Fruit fly (Drosophila melanogaster): ENCODE measurements around the gene Nup205.

DNA sequence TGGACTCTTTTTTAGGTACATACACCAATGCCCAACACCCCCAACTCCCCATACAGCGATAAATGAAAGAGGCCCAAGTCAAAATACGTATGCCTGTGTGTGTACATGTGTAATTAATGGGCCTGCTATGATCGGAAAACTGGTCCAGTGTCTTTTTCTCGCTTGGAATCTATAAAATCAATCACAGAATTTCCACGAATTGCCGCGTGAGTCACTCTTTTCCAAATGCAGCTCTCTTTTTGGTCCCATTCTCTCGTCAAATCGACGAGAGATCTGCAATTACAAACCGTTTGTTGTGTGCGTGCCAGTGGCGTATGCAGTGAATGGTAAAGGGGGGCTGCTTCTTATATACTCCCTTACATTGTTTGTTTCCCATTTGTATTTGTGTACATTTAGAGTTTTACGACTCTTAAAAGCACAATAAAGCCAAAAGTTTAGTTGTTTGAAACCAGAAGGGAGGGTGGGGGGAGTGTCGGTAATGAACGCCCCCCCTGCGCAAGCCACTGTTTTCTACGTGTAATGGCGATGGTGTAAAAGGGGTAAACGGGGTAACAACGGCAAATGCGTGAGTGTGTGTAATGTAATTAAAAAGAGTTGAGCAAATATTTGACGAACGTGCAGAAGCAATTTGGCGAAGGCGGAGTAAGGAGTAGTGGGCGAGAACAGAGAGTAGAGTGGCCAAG, 5.2 kb upstream of the Nup205 start:
- peak; percentile 72 for TF ChIP-seq CG34376 (GFP tag; optimal IDR thresholded peaks at IDR 0.05)
- TF ChIP-seq H15 (GFP tag; IDR thresholded peaks at IDR 0.05), result peak; percentile 92
- peak; percentile 89 for TF ChIP-seq Neu2 (GFP tag; optimal IDR thresholded peaks at IDR 0.05; ENCODE audit: borderline replicate concordance)
- peak; percentile 85 for TF ChIP-seq BtbVII (GFP tag; optimal IDR thresholded peaks at IDR 0.05)
- TF ChIP-seq Lpt (GFP tag; optimal IDR thresholded peaks at IDR 0.05), result no peak
- TF ChIP-seq CG14667 (GFP tag; IDR thresholded peaks at IDR 0.05), result peak; percentile 94
- peak; percentile 84 for TF ChIP-seq run (tag; optimal IDR thresholded peaks at IDR 0.05)
- TF ChIP-seq Pdp1 (GFP tag; optimal IDR thresholded peaks at IDR 0.05), result peak; percentile 90 to 95
- no peak for TF ChIP-seq CG2129 (GFP tag; IDR thresholded peaks at IDR 0.05; ENCODE audit: partially characterized antibody)
- peak; percentile 97 for TF ChIP-seq Ptx1 (GFP tag; IDR thresholded peaks at IDR 0.05)
- peak; percentile 57 for TF ChIP-seq YL-1 (GFP tag; optimal IDR thresholded peaks at IDR 0.05)
- peak; percentile 88 for TF ChIP-seq Gsc (GFP tag; IDR thresholded peaks at IDR 0.05)
- TF ChIP-seq ab (GFP tag; optimal IDR thresholded peaks at IDR 0.05), result peak; percentile 84
- TF ChIP-seq Dbx (GFP tag; IDR thresholded peaks at IDR 0.05), result peak; percentile 84; the same call in 2 of the 3 replicates

Data from whole organism, embryonic.